Worm (Caenorhabditis elegans) whole organism, mixed stage, embryonic: ENCODE results near the gene npl-10.

Experiments
- ham-2 ChIP-seq: fragments of 200-800 bp; sonication (Bioruptor generic); optimal IDR thresholded peaks from 2 replicates; lab custom pipeline; 2018; ENCODE audit warnings: mild to moderate bottlenecking, missing genetic modification characterization, missing compliant biosample characterization
- lin-32 ChIP-seq: fragments of 200-800 bp; sonication (Bioruptor generic); optimal IDR thresholded peaks from 2 replicates; lab custom pipeline; 2018; ENCODE audit warnings: mild to moderate bottlenecking, missing genetic modification characterization, missing compliant biosample characterization
- mab-5 ChIP-seq: fragments of 150-350 bp; optimal IDR thresholded peaks from 2 replicates; lab custom pipeline; 2014; ENCODE audit warnings: missing biosample characterization, missing genetic modification characterization
- mep-1 ChIP-seq: fragments of 150-350 bp; optimal IDR thresholded peaks from 2 replicates; lab custom pipeline; 2017; ENCODE audit warnings: missing biosample characterization, missing genetic modification reagents, missing genetic modification characterization, inconsistent platforms
- nhr-2 ChIP-seq: fragments of 150-350 bp; optimal IDR thresholded peaks from 2 replicates; lab custom pipeline; 2014; ENCODE audit warnings: missing biosample characterization, missing genetic modification characterization
- nhr-28 ChIP-seq: fragments of 150-350 bp; optimal IDR thresholded peaks from 2 replicates; lab custom pipeline; 2014; ENCODE audit warnings: missing biosample characterization, missing genetic modification characterization
- sem-2 ChIP-seq: fragments of 200-800 bp; sonication (Bioruptor generic); optimal IDR thresholded peaks from 2 replicates; lab custom pipeline; 2018; ENCODE audit warnings: mild to moderate bottlenecking, missing genetic modification characterization, missing compliant biosample characterization
- unc-120 ChIP-seq: sonication (generic microtip); optimal IDR thresholded peaks from 2 replicates; lab custom pipeline; 2017; ENCODE audit warnings: missing genetic modification characterization, missing compliant biosample characterization; ENCODE audit not compliant: poor library complexity, severe bottlenecking
- unc-62 ChIP-seq: fragments of 150-350 bp; optimal IDR thresholded peaks from 2 replicates; lab custom pipeline; 2014; ENCODE audit warnings: missing biosample characterization, missing genetic modification reagents, missing genetic modification characterization

- TF ChIP-seq lin-32 (GFP tag; lab: Kevin White, UChicago) (no peak), nhr-2 (tag; lab: Kevin White, UChicago) (no peak), nhr-28 (tag; lab: Kevin White, UChicago) (no peak), unc-62 (GFP tag; lab: Kevin White, UChicago) (no peak), ham-2 (no peak), sem-2 (no peak), unc-120 (no peak), mep-1 (tag; lab: Kevin White, UChicago) (no peak), mab-5 (tag; lab: Kevin White, UChicago) (no peak)
Observed at ce11 chrIII:3889896-3890295, 45.8 kb downstream of the npl-10 start.
